Worm (Caenorhabditis elegans): ENCODE data around the gene F52F10.2.
A peak's percentile ranks its signal among the peaks of the same experiment; 100 is the strongest.

Gene F52F10.2

DNA sequence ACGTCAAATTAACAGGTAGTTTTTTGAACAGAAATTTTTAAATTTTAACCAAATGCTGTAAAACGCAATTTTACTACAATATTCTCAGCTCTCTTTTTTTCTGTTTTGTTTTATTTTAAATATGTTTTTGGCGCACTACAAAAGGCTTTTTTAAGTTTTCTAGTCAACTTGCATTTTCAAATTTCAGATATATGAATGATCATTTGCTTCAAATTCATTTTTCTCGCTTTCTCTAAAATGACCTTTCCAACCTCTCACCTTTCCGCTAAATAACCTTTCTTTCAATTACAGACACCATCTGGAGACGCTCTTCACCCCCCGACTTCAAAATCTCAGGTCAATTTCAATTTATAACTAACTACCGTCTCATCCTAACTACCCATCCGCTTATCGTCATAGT is 18.8 kb downstream of the F52F10.2 start, which contains the start of gene cdc-25.2:
Gene cdc-25.2 (plus strand): TSS at position 301 of the 400 bp plus-strand sequence.
- TF ChIP-seq cog-1 (tag; optimal IDR thresholded peaks at IDR 0.05): no peak
- no peak for TF ChIP-seq ztf-29 (GFP tag; IDR thresholded peaks at IDR 0.05)

ce11 chrV:1569750-1570419 is 21.9 kb downstream of the F52F10.2 start:
- no peak for TF ChIP-seq klf-2 (GFP tag; conservative IDR thresholded peaks at IDR 0.05)
- no peak for TF ChIP-seq tab-1 (GFP tag; IDR thresholded peaks at IDR 0.05)
- no peak for TF ChIP-seq T22C8.4 (GFP tag; IDR thresholded peaks at IDR 0.05)
- TF ChIP-seq med-1 (GFP tag; optimal IDR thresholded peaks at IDR 0.05; ENCODE audit: insufficient read depth): no peak
- no peak for TF ChIP-seq ztf-23 (GFP tag; IDR thresholded peaks at IDR 0.05)
- no peak for TF ChIP-seq ztf-29 (GFP tag; IDR thresholded peaks at IDR 0.05)
- TF ChIP-seq flt-1 (GFP tag; IDR thresholded peaks at IDR 0.05): no peak
- no peak for TF ChIP-seq cog-1 (tag; optimal IDR thresholded peaks at IDR 0.05)
- TF ChIP-seq ref-1 (GFP tag; conservative IDR thresholded peaks at IDR 0.05): no peak

DNA sequence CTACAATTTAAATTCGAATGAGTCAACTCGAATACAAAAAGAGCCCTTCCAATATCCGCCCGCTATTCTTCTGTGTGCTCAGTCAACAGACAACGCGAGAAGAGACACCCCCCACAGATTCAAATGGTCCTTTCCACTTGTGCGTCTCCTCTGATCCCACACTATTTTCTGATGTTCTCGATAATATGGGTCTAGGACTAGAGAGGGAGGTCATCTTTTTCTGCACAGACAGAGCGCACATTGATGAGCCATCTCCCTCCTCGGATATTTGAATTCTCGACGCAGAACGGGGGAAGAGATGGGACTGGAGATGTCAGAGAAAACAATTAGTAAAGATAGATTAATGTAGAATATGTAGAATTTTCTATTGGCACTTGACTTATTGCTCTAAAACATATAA is 22.7 kb downstream of the F52F10.2 start:
- TF ChIP-seq med-1 (GFP tag; optimal IDR thresholded peaks at IDR 0.05; ENCODE audit: insufficient read depth) (no peak), cog-1 (tag; optimal IDR thresholded peaks at IDR 0.05) (peak; percentile 43)

- TF ChIP-seq klf-2 (GFP tag; conservative IDR thresholded peaks at IDR 0.05) (no peak), med-1 (GFP tag; optimal IDR thresholded peaks at IDR 0.05; ENCODE audit: insufficient read depth) (no peak), ztf-23 (GFP tag; IDR thresholded peaks at IDR 0.05) (no peak), ref-1 (GFP tag; conservative IDR thresholded peaks at IDR 0.05) (no peak)
These were observed 24.6 kb downstream of the F52F10.2 start for ce11 chrV:1572585-1572984.

DNA sequence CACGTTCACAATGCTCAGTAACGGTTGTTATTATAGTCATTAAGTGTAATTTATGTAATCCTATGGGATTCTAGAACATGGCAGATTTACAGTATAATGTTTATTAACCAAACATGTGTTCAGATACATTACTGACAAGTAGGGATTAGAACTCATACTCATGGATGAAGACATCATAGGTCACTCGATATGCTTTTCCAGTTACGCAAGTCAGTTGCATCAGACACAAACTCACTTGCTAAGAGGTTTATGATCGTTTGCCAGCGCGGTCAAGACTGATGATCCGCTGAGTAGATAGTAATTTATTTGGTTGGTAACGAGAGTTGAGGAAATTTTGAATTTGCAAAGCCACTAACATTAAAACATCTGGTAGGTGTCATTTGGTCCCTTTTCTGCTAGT is 26.7 kb downstream of the F52F10.2 start:
- no peak for TF ChIP-seq ztf-23 (GFP tag; IDR thresholded peaks at IDR 0.05)
- no peak for TF ChIP-seq cog-1 (tag; optimal IDR thresholded peaks at IDR 0.05)
- no peak for TF ChIP-seq tab-1 (GFP tag; IDR thresholded peaks at IDR 0.05)
- no peak for TF ChIP-seq flt-1 (GFP tag; IDR thresholded peaks at IDR 0.05)
- TF ChIP-seq med-1 (GFP tag; optimal IDR thresholded peaks at IDR 0.05; ENCODE audit: insufficient read depth): no peak
- no peak for TF ChIP-seq T22C8.4 (GFP tag; IDR thresholded peaks at IDR 0.05)
- TF ChIP-seq klf-2 (GFP tag; conservative IDR thresholded peaks at IDR 0.05): no peak
- TF ChIP-seq ztf-29 (GFP tag; IDR thresholded peaks at IDR 0.05): no peak
- no peak for TF ChIP-seq ref-1 (GFP tag; conservative IDR thresholded peaks at IDR 0.05)

ce11 chrV:1575493-1576084 is 27.6 kb downstream of the F52F10.2 start:
- TF ChIP-seq ref-1 (GFP tag; conservative IDR thresholded peaks at IDR 0.05) (no peak), flt-1 (GFP tag; IDR thresholded peaks at IDR 0.05) (peak; percentile 34; the same call in 1 of the 2 replicates), ztf-23 (GFP tag; IDR thresholded peaks at IDR 0.05) (0 out of 2 replicates have a peak, but pooled peaks have one; percentile 18)

- no peak for TF ChIP-seq ref-1 (GFP tag; conservative IDR thresholded peaks at IDR 0.05)
- no peak for TF ChIP-seq klf-2 (GFP tag; conservative IDR thresholded peaks at IDR 0.05)
- TF ChIP-seq flt-1 (GFP tag; IDR thresholded peaks at IDR 0.05): peak; percentile 51; the same call in 1 of the 2 replicates
- no peak for TF ChIP-seq T22C8.4 (GFP tag; IDR thresholded peaks at IDR 0.05)
- TF ChIP-seq tab-1 (GFP tag; IDR thresholded peaks at IDR 0.05): no peak
- TF ChIP-seq ztf-29 (GFP tag; IDR thresholded peaks at IDR 0.05): 0 out of 2 replicates have a peak, but pooled peaks have one; percentile 37
- TF ChIP-seq med-1 (GFP tag; optimal IDR thresholded peaks at IDR 0.05; ENCODE audit: insufficient read depth): no peak
- no peak for TF ChIP-seq cog-1 (tag; optimal IDR thresholded peaks at IDR 0.05)
- TF ChIP-seq ztf-23 (GFP tag; IDR thresholded peaks at IDR 0.05): peak; percentile 59; the same call in 1 of the 2 replicates
These were observed 29.3 kb downstream of the F52F10.2 start for ce11 chrV:1577092-1577709.

DNA sequence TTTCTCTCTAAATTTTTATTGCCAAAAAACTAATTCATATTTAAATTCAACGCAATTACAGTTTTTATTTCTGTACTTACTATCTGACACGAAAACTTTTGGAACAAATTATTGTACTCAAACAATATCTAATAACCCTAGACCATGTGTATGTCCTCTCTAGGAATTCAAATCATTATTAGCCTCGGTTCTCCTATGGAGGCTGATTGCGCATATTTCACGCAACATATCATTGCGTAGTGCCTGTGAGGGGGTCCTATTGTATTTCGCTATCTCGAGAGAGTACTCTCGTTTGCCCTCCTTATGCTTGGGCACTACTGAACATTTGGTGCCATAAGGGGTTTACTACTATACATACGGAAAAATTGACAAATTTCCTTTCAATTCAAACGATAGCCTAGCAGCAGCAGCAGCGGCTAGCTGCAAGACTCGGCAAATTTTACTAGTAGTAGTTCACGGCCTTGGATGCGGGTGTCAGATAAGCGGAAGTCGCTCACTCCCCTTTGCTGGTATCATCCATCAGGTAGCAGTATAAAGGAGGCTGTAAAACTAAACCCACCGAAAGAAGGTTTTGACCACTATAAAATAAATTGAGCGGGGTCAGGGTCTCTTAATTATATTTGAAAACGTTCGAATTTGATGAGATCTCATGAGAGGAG is 30.8 kb downstream of the F52F10.2 start:
- TF ChIP-seq ztf-23 (GFP tag; IDR thresholded peaks at IDR 0.05) (no peak), tab-1 (GFP tag; IDR thresholded peaks at IDR 0.05) (no peak), cog-1 (tag; optimal IDR thresholded peaks at IDR 0.05) (no peak), T22C8.4 (GFP tag; IDR thresholded peaks at IDR 0.05) (no peak), ref-1 (GFP tag; conservative IDR thresholded peaks at IDR 0.05) (no peak), flt-1 (GFP tag; IDR thresholded peaks at IDR 0.05) (no peak), ztf-29 (GFP tag; IDR thresholded peaks at IDR 0.05) (no peak), klf-2 (GFP tag; conservative IDR thresholded peaks at IDR 0.05) (no peak), med-1 (GFP tag; optimal IDR thresholded peaks at IDR 0.05; ENCODE audit: insufficient read depth) (no peak)

ce11 chrV:1579790-1580189 is 31.8 kb downstream of the F52F10.2 start:
- TF ChIP-seq ztf-29 (GFP tag; IDR thresholded peaks at IDR 0.05): no peak
- TF ChIP-seq flt-1 (GFP tag; IDR thresholded peaks at IDR 0.05): no peak
- no peak for TF ChIP-seq ztf-23 (GFP tag; IDR thresholded peaks at IDR 0.05)
- no peak for TF ChIP-seq T22C8.4 (GFP tag; IDR thresholded peaks at IDR 0.05)
- no peak for TF ChIP-seq ref-1 (GFP tag; conservative IDR thresholded peaks at IDR 0.05)
- TF ChIP-seq med-1 (GFP tag; optimal IDR thresholded peaks at IDR 0.05; ENCODE audit: insufficient read depth): no peak
- no peak for TF ChIP-seq cog-1 (tag; optimal IDR thresholded peaks at IDR 0.05)
- TF ChIP-seq klf-2 (GFP tag; conservative IDR thresholded peaks at IDR 0.05): no peak
- TF ChIP-seq tab-1 (GFP tag; IDR thresholded peaks at IDR 0.05): no peak
